Worm (Caenorhabditis elegans) whole organism, mixed stage, embryonic: ENCODE results near the gene sri-25.
"Not testable (repeated sequence)": the region's sequence is repeated elsewhere in the genome, so short reads cannot be mapped to it uniquely, and the experiment has no call there.

Experiments
- M03D4.4 ChIP-seq: sonication (generic microtip); optimal IDR thresholded peaks from 2 replicates; lab custom pipeline; 2017; ENCODE audit warnings: mild to moderate bottlenecking, missing genetic modification characterization, missing compliant biosample characterization
- bed-3 ChIP-seq: fragments of 200-800 bp; sonication (Bioruptor generic); optimal IDR thresholded peaks from 3 replicates; lab custom pipeline; 2018; ENCODE audit warnings: mild to moderate bottlenecking, missing genetic modification characterization, moderate library complexity, missing compliant biosample characterization
- ceh-39 ChIP-seq: fragments of 150-350 bp; optimal IDR thresholded peaks from 2 replicates; lab custom pipeline; 2014; ENCODE audit warnings: missing biosample characterization, missing genetic modification characterization
- ceh-43 ChIP-seq: fragments of 200-800 bp; sonication (Bioruptor generic); optimal IDR thresholded peaks from 2 replicates; lab custom pipeline; 2018; ENCODE audit warnings: mild to moderate bottlenecking, missing genetic modification characterization, moderate library complexity, missing compliant biosample characterization
- ceh-83 ChIP-seq: fragments of 200-800 bp; sonication (Bioruptor generic); optimal IDR thresholded peaks from 2 replicates; lab custom pipeline; 2018; ENCODE audit warnings: mild to moderate bottlenecking, missing genetic modification characterization, missing compliant biosample characterization
- ces-1 ChIP-seq: fragments of 150-350 bp; optimal IDR thresholded peaks from 2 replicates; lab custom pipeline; 2014; ENCODE audit warnings: missing biosample characterization, missing genetic modification reagents, missing genetic modification characterization
- cnd-1 ChIP-seq: fragments of 200-800 bp; sonication (Bioruptor generic); optimal IDR thresholded peaks from 2 replicates; lab custom pipeline; 2018; ENCODE audit warnings: mild to moderate bottlenecking, missing genetic modification characterization, missing compliant biosample characterization
- drap-1 ChIP-seq: fragments of 200-800 bp; sonication (Bioruptor generic); optimal IDR thresholded peaks from 3 replicates; lab custom pipeline; 2018; ENCODE audit warnings: mild to moderate bottlenecking, missing genetic modification characterization, missing compliant biosample characterization
- elt-1 ChIP-seq: sonication (generic microtip); optimal IDR thresholded peaks from 2 replicates; lab custom pipeline; 2017; ENCODE audit warnings: missing genetic modification characterization, mild to moderate bottlenecking, missing compliant biosample characterization, antibody characterized with exemption, moderate library complexity, borderline replicate concordance; ENCODE audit not compliant: insufficient read depth
- flh-1 ChIP-seq: fragments of 200-800 bp; sonication (Bioruptor generic); optimal IDR thresholded peaks from 2 replicates; lab custom pipeline; 2018; ENCODE audit warnings: mild to moderate bottlenecking, missing genetic modification characterization, moderate library complexity, missing compliant biosample characterization
- ham-2 ChIP-seq: fragments of 200-800 bp; sonication (Bioruptor generic); optimal IDR thresholded peaks from 2 replicates; lab custom pipeline; 2018; ENCODE audit warnings: mild to moderate bottlenecking, missing genetic modification characterization, missing compliant biosample characterization
- hlh-1 ChIP-seq: fragments of 150-350 bp; optimal IDR thresholded peaks from 2 replicates; lab custom pipeline; 2014; ENCODE audit warnings: missing biosample characterization, missing genetic modification reagents, missing genetic modification characterization
- lsy-2 ChIP-seq: fragments of 150-350 bp; optimal IDR thresholded peaks from 2 replicates; lab custom pipeline; 2014; ENCODE audit warnings: missing biosample characterization, missing genetic modification characterization
- mab-5 ChIP-seq: fragments of 150-350 bp; optimal IDR thresholded peaks from 2 replicates; lab custom pipeline; 2014; ENCODE audit warnings: missing biosample characterization, missing genetic modification characterization
- mep-1 ChIP-seq: fragments of 150-350 bp; optimal IDR thresholded peaks from 2 replicates; lab custom pipeline; 2017; ENCODE audit warnings: missing biosample characterization, missing genetic modification reagents, missing genetic modification characterization, inconsistent platforms
- mls-2 ChIP-seq: sonication (generic microtip); optimal IDR thresholded peaks from 2 replicates; lab custom pipeline; 2016; ENCODE audit warnings: mild to moderate bottlenecking, missing genetic modification characterization, moderate library complexity, missing compliant biosample characterization
- nhr-12 ChIP-seq: fragments of 150-350 bp; optimal IDR thresholded peaks from 2 replicates; lab custom pipeline; 2014; ENCODE audit warnings: missing biosample characterization, missing genetic modification characterization
- nhr-2 ChIP-seq: fragments of 150-350 bp; optimal IDR thresholded peaks from 2 replicates; lab custom pipeline; 2014; ENCODE audit warnings: missing biosample characterization, missing genetic modification characterization
- nhr-237 ChIP-seq: fragments of 150-350 bp; optimal IDR thresholded peaks from 2 replicates; lab custom pipeline; 2014; ENCODE audit warnings: missing biosample characterization, missing genetic modification characterization
- nhr-28 ChIP-seq: fragments of 150-350 bp; optimal IDR thresholded peaks from 2 replicates; lab custom pipeline; 2014; ENCODE audit warnings: missing biosample characterization, missing genetic modification characterization
- nhr-76 ChIP-seq: sonication (generic microtip); optimal IDR thresholded peaks from 2 replicates; lab custom pipeline; 2017; ENCODE audit warnings: missing biosample characterization, missing genetic modification characterization
- sem-2 ChIP-seq: fragments of 200-800 bp; sonication (Bioruptor generic); optimal IDR thresholded peaks from 2 replicates; lab custom pipeline; 2018; ENCODE audit warnings: mild to moderate bottlenecking, missing genetic modification characterization, missing compliant biosample characterization
- snpc-4 ChIP-seq: fragments of 150-350 bp; optimal IDR thresholded peaks from 2 replicates; lab custom pipeline; 2014; ENCODE audit warnings: missing biosample characterization, missing genetic modification characterization
- sptf-1 ChIP-seq: sonication (generic microtip); optimal IDR thresholded peaks from 2 replicates; lab custom pipeline; 2017; ENCODE audit warnings: mild to moderate bottlenecking, missing genetic modification characterization, moderate library complexity, missing compliant biosample characterization
- tbx-8 ChIP-seq: fragments of 200-800 bp; sonication (Bioruptor generic); optimal IDR thresholded peaks from 2 replicates; lab custom pipeline; 2018; ENCODE audit warnings: mild to moderate bottlenecking, missing genetic modification characterization, moderate library complexity, missing compliant biosample characterization
- unc-120 ChIP-seq: sonication (generic microtip); optimal IDR thresholded peaks from 2 replicates; lab custom pipeline; 2017; ENCODE audit warnings: missing genetic modification characterization, missing compliant biosample characterization; ENCODE audit not compliant: poor library complexity, severe bottlenecking
- unc-39 ChIP-seq: fragments of 150-350 bp; optimal IDR thresholded peaks from 2 replicates; lab custom pipeline; 2014; ENCODE audit warnings: missing biosample characterization, missing genetic modification characterization
- zip-8 ChIP-seq: fragments of 150-350 bp; optimal IDR thresholded peaks from 2 replicates; lab custom pipeline; 2014; ENCODE audit warnings: missing biosample characterization, missing genetic modification characterization

Gene sri-25

DNA sequence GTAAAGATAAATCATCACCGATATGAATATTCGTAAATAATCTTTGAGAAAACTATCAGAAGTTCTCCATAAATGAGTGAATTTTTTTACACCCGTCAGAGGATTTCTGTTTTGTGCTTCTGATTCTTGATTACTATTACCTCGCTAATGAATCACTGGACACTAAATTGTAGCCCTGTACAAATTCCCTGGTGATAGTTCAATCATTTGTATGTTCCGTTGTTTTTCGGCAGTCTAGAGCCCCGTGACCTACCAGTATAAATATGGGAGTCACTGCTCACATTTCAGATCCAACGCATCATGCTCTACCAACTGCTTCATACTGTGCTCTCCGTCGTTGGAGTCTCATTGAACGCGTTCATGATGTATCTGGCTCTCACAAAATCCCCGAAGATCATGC lies 33.5 kb downstream of the sri-25 start, which contains the start of gene srd-28:
Gene srd-28 (plus strand): TSS at position 301 of the 400 bp plus-strand sequence.
- TF ChIP-seq tbx-8 (GFP tag; lab: Kevin White, UChicago); nhr-237; nhr-2 (tag; lab: Kevin White, UChicago): not testable (repeated sequence)

DNA sequence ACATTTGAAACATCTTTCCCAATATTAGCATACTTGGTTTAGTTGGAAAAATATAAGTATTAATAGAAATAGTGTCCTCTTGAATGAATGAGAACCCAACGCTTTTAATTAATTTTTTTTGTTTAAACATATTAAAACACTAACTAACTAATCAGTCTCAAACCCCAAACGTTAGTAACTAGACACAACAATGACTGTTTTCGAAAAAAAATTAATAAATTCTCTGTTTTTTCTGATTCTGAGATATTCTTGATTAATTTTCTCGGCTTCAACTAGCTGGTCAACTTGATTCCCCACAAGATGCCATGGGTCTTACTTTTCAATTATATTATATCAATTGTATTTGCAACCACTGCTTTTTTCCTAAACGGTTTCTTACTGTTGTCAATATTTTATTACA lies 35.3 kb downstream of the sri-25 start, which contains the start of gene srbc-76:
Gene srbc-76 (plus strand): TSS at position 301 of the 400 bp plus-strand sequence.
- TF ChIP-seq mls-2 = no peak
- TF ChIP-seq, all 35 proteins: peak for 0

DNA sequence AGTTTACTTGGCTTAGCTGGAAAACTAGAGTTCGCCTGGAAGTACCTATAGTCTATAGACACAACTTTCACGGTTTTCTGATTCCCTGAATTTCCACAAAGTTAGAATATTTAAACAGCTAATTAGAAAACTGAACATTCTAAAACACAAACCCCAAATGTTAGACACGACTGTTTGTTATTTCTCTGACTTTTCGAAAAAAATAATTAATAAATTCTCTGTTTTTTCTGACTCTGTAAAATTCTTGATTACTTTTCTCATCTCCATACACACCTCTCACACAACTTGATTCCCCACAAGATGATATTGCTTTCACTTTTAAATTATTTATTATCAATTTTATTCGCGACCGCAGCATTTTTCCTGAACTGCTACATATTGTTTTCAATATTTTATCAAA lies 36.7 kb downstream of the sri-25 start, which contains the start of gene srbc-75:
Gene srbc-75 (plus strand): TSS at position 301 of the 400 bp plus-strand sequence.
- TF ChIP-seq nhr-76 (no peak), sem-2 (no peak), ham-2 (no peak), ceh-83 (GFP tag; lab: Kevin White, UChicago) (no peak), flh-1 (GFP tag; lab: Kevin White, UChicago) (no peak), ceh-39 (no peak), zip-8 (no peak), unc-120 (tag; lab: Kevin White, UChicago) (no peak), mep-1 (tag; lab: Kevin White, UChicago) (no peak), cnd-1 (no peak), mab-5 (tag; lab: Kevin White, UChicago) (no peak), sptf-1 (no peak), lsy-2 (tag; lab: Kevin White, UChicago) (no peak), tbx-8 (GFP tag; lab: Kevin White, UChicago) (no peak)

ce11 chrV:15256669-15257068 lies 39.9 kb downstream of the sri-25 start, which contains the start of gene srsx-39:
Gene srsx-39 (minus strand): TSS chrV:15256769.
- TF ChIP-seq nhr-28 (tag; lab: Kevin White, UChicago); sptf-1; ces-1 (GFP tag; lab: Kevin White, UChicago): not testable (repeated sequence)

DNA sequence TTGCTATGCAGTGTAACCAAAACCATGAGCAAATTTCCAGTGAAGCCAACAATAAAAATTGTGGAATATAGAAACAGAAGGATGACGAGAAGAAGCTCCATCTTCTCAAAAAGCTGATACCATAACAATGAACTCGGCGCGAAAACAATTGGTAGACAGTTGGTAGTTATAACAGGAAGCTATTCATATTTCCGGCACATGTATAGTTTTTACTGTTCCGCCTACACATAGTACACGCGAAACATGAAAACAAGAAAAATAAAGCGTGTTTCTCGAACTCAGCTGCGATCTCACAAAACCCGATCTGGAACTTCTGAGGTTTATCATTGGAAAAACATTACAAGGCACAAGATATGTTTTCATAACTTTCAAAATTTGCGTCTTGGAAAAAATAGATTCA lies 42.2 kb downstream of the sri-25 start, which contains the start of gene srsx-37:
Gene srsx-37 (minus strand): TSS at position 101 of the 400 bp plus-strand sequence.
- TF ChIP-seq drap-1 (GFP tag; lab: Kevin White, UChicago) (no peak), flh-1 (GFP tag; lab: Kevin White, UChicago) (no peak)

DNA sequence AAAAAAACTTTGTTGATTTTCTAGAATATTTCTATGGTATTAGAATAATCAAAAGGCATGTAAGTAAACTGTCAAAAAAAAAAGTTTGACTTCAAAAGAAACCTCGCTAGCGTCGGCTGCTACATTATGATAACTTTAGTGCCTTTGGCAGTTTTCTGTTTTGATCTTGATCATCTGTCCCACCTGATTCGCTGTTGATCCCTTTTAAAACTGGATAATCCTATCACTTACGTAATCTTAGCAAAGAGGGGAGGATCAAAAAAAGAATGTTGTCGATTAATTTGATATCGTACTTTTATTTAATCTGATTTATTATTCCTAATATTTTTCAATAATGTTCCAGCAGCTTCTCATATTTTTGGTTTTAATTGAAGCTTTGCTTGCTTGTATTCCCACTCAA lies 43.1 kb downstream of the sri-25 start, which contains the start of gene M01B2.8:
Gene M01B2.8 (plus strand): TSS at position 301 of the 400 bp plus-strand sequence.
- TF ChIP-seq mls-2 = no peak
- TF ChIP-seq flh-1 (GFP tag; lab: Kevin White, UChicago) = no peak
- TF ChIP-seq nhr-28 (tag; lab: Kevin White, UChicago) = no peak
- no peak for TF ChIP-seq ceh-43 (GFP tag; lab: Kevin White, UChicago)
- no peak for TF ChIP-seq tbx-8 (GFP tag; lab: Kevin White, UChicago)
- TF ChIP-seq elt-1 = no peak
- TF ChIP-seq sem-2 = no peak
- no peak for TF ChIP-seq nhr-12 (tag; lab: Kevin White, UChicago)
- TF ChIP-seq mab-5 (tag; lab: Kevin White, UChicago) = no peak
- no peak for TF ChIP-seq snpc-4 (tag; lab: Kevin White, UChicago)
- no peak for TF ChIP-seq hlh-1 (tag; lab: Kevin White, UChicago)
- TF ChIP-seq unc-39 (tag; lab: Kevin White, UChicago) = no peak
- TF ChIP-seq ceh-83 (GFP tag; lab: Kevin White, UChicago) = no peak
- TF ChIP-seq M03D4.4 (tag; lab: Kevin White, UChicago) = no peak
- no peak for TF ChIP-seq lsy-2 (tag; lab: Kevin White, UChicago)
- no peak for TF ChIP-seq sptf-1
- TF ChIP-seq nhr-76 = no peak
- no peak for TF ChIP-seq nhr-2 (tag; lab: Kevin White, UChicago)

ce11 chrV:15262336-15262735 lies 45.5 kb downstream of the sri-25 start, which contains the start of gene M01B2.10:
Gene M01B2.10 (minus strand): TSS chrV:15262436.
- TF ChIP-seq flh-1 (GFP tag; lab: Kevin White, UChicago); bed-3 (GFP tag; lab: Kevin White, UChicago); ceh-39: not testable (repeated sequence)
